Worm (Caenorhabditis elegans) whole organism, mixed stage, embryonic: ENCODE measurements around the gene F13A2.9.

ENCODE experiments used
- sptf-1 ChIP-seq: sonication (generic microtip); optimal IDR thresholded peaks from 2 replicates; lab custom pipeline; 2017; ENCODE audit warnings: mild to moderate bottlenecking, missing genetic modification characterization, moderate library complexity, missing compliant biosample characterization
- unc-120 ChIP-seq: sonication (generic microtip); optimal IDR thresholded peaks from 2 replicates; lab custom pipeline; 2017; ENCODE audit warnings: missing genetic modification characterization, missing compliant biosample characterization; ENCODE audit not compliant: poor library complexity, severe bottlenecking
- ztf-11 ChIP-seq: fragments of 150-350 bp; optimal IDR thresholded peaks from 2 replicates; lab custom pipeline; 2014; ENCODE audit warnings: missing biosample characterization, missing genetic modification characterization

DNA sequence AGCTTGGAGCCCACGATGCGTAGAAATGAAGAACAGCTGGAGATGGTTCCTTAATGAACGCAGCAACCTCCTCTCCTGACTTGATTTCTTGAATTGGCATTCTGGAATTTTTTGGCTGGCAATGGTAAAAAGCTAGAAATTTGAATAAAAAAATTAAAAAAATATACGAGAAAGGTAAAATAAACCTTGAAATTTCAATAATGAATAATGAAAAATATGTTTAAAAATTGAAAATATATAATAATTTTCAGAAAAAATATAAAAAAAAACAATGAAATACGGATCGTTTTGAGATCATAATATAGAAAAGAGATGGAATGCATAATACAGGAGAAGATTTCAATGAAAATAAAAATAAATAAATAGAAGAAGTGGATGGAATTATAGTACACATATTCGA lies 46.1 kb downstream of the F13A2.9 start, which contains the start of gene glrx-3:
- TF ChIP-seq ztf-11 (tag; lab: Kevin White, UChicago) (no peak), sptf-1 (tag; lab: Kevin White, UChicago) (no peak), unc-120 (tag; lab: Kevin White, UChicago) (no peak)
